Fruit fly (Drosophila melanogaster): Measurements from ENCODE around the gene Ets65A.

DNA sequence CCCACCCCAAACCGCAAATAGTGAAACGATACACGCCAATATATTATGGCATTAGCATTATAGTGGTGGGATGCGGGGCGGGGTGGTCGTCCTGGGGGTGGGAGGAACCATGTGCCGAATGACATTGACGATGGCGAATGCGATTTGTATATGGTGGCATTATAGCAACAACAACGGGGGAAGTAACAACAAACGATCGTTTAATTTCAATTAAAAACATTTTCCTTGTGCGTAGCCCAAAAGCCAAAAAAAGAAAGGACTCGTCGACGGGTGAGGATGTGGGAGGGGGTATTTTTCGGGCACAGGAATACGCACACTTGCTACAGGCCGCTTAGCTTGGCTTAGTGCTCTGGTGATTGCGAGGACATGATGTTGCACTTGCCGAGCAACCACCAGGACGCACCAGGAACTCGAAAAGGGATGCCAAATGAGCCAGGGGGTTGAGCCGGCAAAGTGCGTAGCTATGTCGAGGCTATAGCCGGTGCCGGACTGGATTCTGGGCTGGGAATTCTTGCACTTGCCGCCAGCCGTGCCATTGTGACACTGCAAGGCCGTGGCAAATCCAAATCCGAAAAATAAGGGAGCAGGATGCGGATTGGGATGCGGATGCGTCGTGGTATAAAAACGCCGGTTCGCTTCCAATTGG lies 65.2 kb downstream of the Ets65A start, which contains the start of gene Prdm13:
- TF ChIP-seq h (GFP tag; optimal IDR thresholded peaks at IDR 0.05) = no peak
- TF ChIP-seq tai (GFP tag; optimal IDR thresholded peaks at IDR 0.05) = no peak
- no peak for TF ChIP-seq Vsx2 (GFP tag; optimal IDR thresholded peaks at IDR 0.05; ENCODE audit: partially characterized antibody)
